Fruit fly (Drosophila melanogaster) whole organism, embryonic: Measurements from ENCODE around the gene spz3.

Experiments used
- Atf3 ChIP-seq: fragments of 200-800 bp; sonication (Bioruptor generic); optimal IDR thresholded peaks from 3 replicates; lab custom pipeline; 2016; ENCODE audit warnings: missing biosample characterization, missing genetic modification characterization
- CG11504 ChIP-seq: fragments of 200-800 bp; sonication (Bioruptor generic); optimal IDR thresholded peaks from 3 replicates; lab custom pipeline; 2019; ENCODE audit warnings: missing biosample characterization, mild to moderate bottlenecking, missing genetic modification characterization, moderate library complexity
- CG12236 ChIP-seq: fragments of 200-800 bp; sonication (Bioruptor generic); optimal IDR thresholded peaks from 2 replicates; lab custom pipeline; 2016; ENCODE audit warnings: missing biosample characterization, missing genetic modification characterization
- CG12391 ChIP-seq: fragments of 200-800 bp; sonication (Bioruptor generic); optimal IDR thresholded peaks from 3 replicates; lab custom pipeline; 2018; ENCODE audit warnings: missing biosample characterization, mild to moderate bottlenecking, missing genetic modification characterization, moderate library complexity
- CG17186 ChIP-seq: fragments of 200-800 bp; sonication (Bioruptor generic); optimal IDR thresholded peaks from 3 replicates; lab custom pipeline; 2017; ENCODE audit warnings: missing biosample characterization, missing genetic modification reagents, missing genetic modification characterization
- CG1792 ChIP-seq: fragments of 200-800 bp; sonication (Bioruptor generic); optimal IDR thresholded peaks from 2 replicates; lab custom pipeline; 2016; ENCODE audit warnings: missing biosample characterization, missing genetic modification characterization
- CG18476 ChIP-seq: fragments of 200-800 bp; sonication (Bioruptor generic); optimal IDR thresholded peaks from 2 replicates; lab custom pipeline; 2016; ENCODE audit warnings: missing biosample characterization, mild to moderate bottlenecking, missing genetic modification characterization
- CG2199 ChIP-seq: fragments of 200-800 bp; sonication (Bioruptor generic); IDR thresholded peaks from 3 replicates; pipeline ENCODE4 v1.3.6; 2022; ENCODE audit warnings: missing biosample characterization, missing genetic modification characterization
- CG2875 ChIP-seq: fragments of 200-800 bp; sonication (Bioruptor generic); optimal IDR thresholded peaks from 2 replicates; lab custom pipeline; 2017; ENCODE audit warnings: missing biosample characterization, mild to moderate bottlenecking, missing genetic modification characterization, missing genetic modification reagents
- CG32767 ChIP-seq: fragments of 200-800 bp; sonication (Bioruptor generic); IDR thresholded peaks from 2 replicates; pipeline ENCODE4 v1.3.6; 2022; ENCODE audit warnings: missing biosample characterization, missing genetic modification characterization
- CG3995 ChIP-seq: fragments of 200-800 bp; sonication (Bioruptor generic); optimal IDR thresholded peaks from 3 replicates; lab custom pipeline; 2016; ENCODE audit warnings: missing biosample characterization, missing genetic modification characterization
- CG6272 ChIP-seq: fragments of 200-800 bp; sonication (Bioruptor generic); IDR thresholded peaks from 2 replicates; pipeline ENCODE4 v1.3.6; 2022; ENCODE audit warnings: missing biosample characterization, missing genetic modification characterization
- CG6654 ChIP-seq: fragments of 200-800 bp; sonication (Bioruptor generic); optimal IDR thresholded peaks from 2 replicates; lab custom pipeline; 2017; ENCODE audit warnings: missing biosample characterization, mild to moderate bottlenecking, missing genetic modification characterization
- CG9215 ChIP-seq: fragments of 200-800 bp; sonication (Bioruptor generic); IDR thresholded peaks from 2 replicates; pipeline ENCODE4 v1.3.6; 2022; ENCODE audit warnings: missing biosample characterization, missing genetic modification characterization
- Deaf1 ChIP-seq: fragments of 200-800 bp; optimal IDR thresholded peaks from 3 replicates; lab custom pipeline; 2019; ENCODE audit warnings: missing biosample characterization, mild to moderate bottlenecking, missing genetic modification characterization, moderate library complexity
- Dip2 ChIP-seq: fragments of 200-800 bp; sonication (Bioruptor generic); IDR thresholded peaks from 2 replicates; pipeline ENCODE4 v1.3.6; 2022; ENCODE audit warnings: missing biosample characterization, missing genetic modification characterization
- Dip3 ChIP-seq: fragments of 200-800 bp; sonication (Bioruptor generic); optimal IDR thresholded peaks from 3 replicates; lab custom pipeline; 2016; ENCODE audit warnings: missing biosample characterization, missing genetic modification characterization
- Dp ChIP-seq: fragments of 200-800 bp; sonication (Bioruptor generic); optimal IDR thresholded peaks from 2 replicates; lab custom pipeline; 2018; ENCODE audit warnings: missing biosample characterization, mild to moderate bottlenecking, missing genetic modification characterization, moderate library complexity
- Ets97D ChIP-seq: fragments of 200-800 bp; sonication (Bioruptor generic); optimal IDR thresholded peaks from 3 replicates; lab custom pipeline; 2016; ENCODE audit warnings: missing biosample characterization, missing genetic modification characterization
- Fer3 ChIP-seq: fragments of 200-800 bp; sonication (Bioruptor generic); optimal IDR thresholded peaks from 2 replicates; lab custom pipeline; 2018; ENCODE audit warnings: missing biosample characterization, mild to moderate bottlenecking, missing genetic modification characterization, moderate library complexity
- HLH3B ChIP-seq: fragments of 200-800 bp; sonication (Bioruptor generic); IDR thresholded peaks from 2 replicates; pipeline ENCODE4 v1.3.6; 2022; ENCODE audit warnings: missing biosample characterization, missing genetic modification characterization
- HmgD ChIP-seq: fragments of 200-800 bp; sonication (Bioruptor generic); optimal IDR thresholded peaks from 3 replicates; lab custom pipeline; 2016; ENCODE audit warnings: missing biosample characterization, missing genetic modification characterization
- Hr39 ChIP-seq: fragments of >200 bp; optimal IDR thresholded peaks from 2 replicates; lab custom pipeline; 2017
- Jarid2 ChIP-seq: fragments of 200-800 bp; sonication (Bioruptor generic); optimal IDR thresholded peaks from 3 replicates; lab custom pipeline; 2017; ENCODE audit warnings: mild to moderate bottlenecking, missing biosample characterization, missing genetic modification reagents, missing genetic modification characterization
- Meics ChIP-seq: fragments of 200-800 bp; sonication (Bioruptor generic); optimal IDR thresholded peaks from 2 replicates; lab custom pipeline; 2017; ENCODE audit warnings: missing biosample characterization, mild to moderate bottlenecking, missing genetic modification characterization
- Nf-YA ChIP-seq: fragments of 200-800 bp; sonication (Bioruptor generic); IDR thresholded peaks from 2 replicates; pipeline ENCODE4 v1.3.6; 2022; ENCODE audit warnings: missing biosample characterization, missing genetic modification characterization
- Ptx1 ChIP-seq: fragments of 200-800 bp; sonication (Bioruptor generic); IDR thresholded peaks from 2 replicates; pipeline ENCODE4 v1.3.6; 2022; ENCODE audit warnings: missing biosample characterization, missing genetic modification characterization
- Scr ChIP-seq: fragments of 200-800 bp; sonication (Bioruptor generic); IDR thresholded peaks from 2 replicates; pipeline ENCODE4 v1.3.6; 2022; ENCODE audit warnings: missing biosample characterization, missing genetic modification characterization; ENCODE audit not compliant: partially characterized antibody
- Ssrp ChIP-seq: fragments of 200-800 bp; sonication (Bioruptor generic); optimal IDR thresholded peaks from 2 replicates; lab custom pipeline; 2018; ENCODE audit warnings: missing biosample characterization, mild to moderate bottlenecking, missing genetic modification characterization, moderate library complexity
- ac ChIP-seq: fragments of 200-800 bp; sonication (Bioruptor generic); optimal IDR thresholded peaks from 3 replicates; lab custom pipeline; 2017; ENCODE audit warnings: missing biosample characterization, mild to moderate bottlenecking, missing genetic modification characterization
- bigmax ChIP-seq: fragments of 200-800 bp; sonication (Bioruptor generic); optimal IDR thresholded peaks from 2 replicates; lab custom pipeline; 2018; ENCODE audit warnings: missing biosample characterization, mild to moderate bottlenecking, missing genetic modification characterization
- caup ChIP-seq: fragments of 200-800 bp; sonication (Bioruptor generic); optimal IDR thresholded peaks from 3 replicates; lab custom pipeline; 2017; ENCODE audit warnings: missing biosample characterization, mild to moderate bottlenecking, missing genetic modification characterization, moderate library complexity; ENCODE audit not compliant: severe bottlenecking
- chif ChIP-seq, 2 experiments: fragments of 200-800 bp; sonication (Bioruptor generic); optimal IDR thresholded peaks; 3 replicates each; lab custom pipeline; 2016; ENCODE audit warnings: missing biosample characterization in 2 of 2, missing genetic modification characterization in 2 of 2
- chn ChIP-seq: fragments of 200-800 bp; sonication (Bioruptor generic); optimal IDR thresholded peaks from 2 replicates; lab custom pipeline; 2016; ENCODE audit warnings: missing biosample characterization, missing genetic modification characterization
- ci ChIP-seq: fragments of 200-800 bp; sonication (Bioruptor generic); IDR thresholded peaks from 3 replicates; pipeline ENCODE4 v1.3.6; 2022; ENCODE audit warnings: missing biosample characterization, missing genetic modification characterization
- crc ChIP-seq: fragments of 200-800 bp; sonication (Bioruptor generic); optimal IDR thresholded peaks from 2 replicates; lab custom pipeline; 2016; ENCODE audit warnings: missing biosample characterization, missing genetic modification characterization
- dimm ChIP-seq: fragments of 200-800 bp; sonication (Bioruptor generic); IDR thresholded peaks from 2 replicates; pipeline ENCODE4 v1.3.6; 2022; ENCODE audit warnings: missing biosample characterization, missing genetic modification characterization
- dysf ChIP-seq: fragments of 200-800 bp; sonication (Bioruptor generic); IDR thresholded peaks from 3 replicates; pipeline ENCODE4 v1.3.6; 2022; ENCODE audit warnings: missing biosample characterization, missing genetic modification characterization
- eve ChIP-seq, 2 experiments: fragments of >200 bp; optimal IDR thresholded peaks; 2 replicates each; lab custom pipeline; 2017; ENCODE audit warnings: missing biosample characterization in 2 of 2, missing genetic modification characterization in 2 of 2
- gsb-n ChIP-seq: fragments of 200-800 bp; sonication (Bioruptor generic); optimal IDR thresholded peaks from 3 replicates; lab custom pipeline; 2018; ENCODE audit warnings: missing biosample characterization, mild to moderate bottlenecking, missing genetic modification characterization
- knrl ChIP-seq: fragments of 200-800 bp; sonication (Bioruptor generic); IDR thresholded peaks from 3 replicates; pipeline ENCODE4 v1.3.6; 2022; ENCODE audit warnings: missing biosample characterization, missing genetic modification characterization; ENCODE audit not compliant: partially characterized antibody
- lov ChIP-seq, 2 experiments: fragments of 200-800 bp in 1 of 2; fragments of >200 bp in 1 of 2; sonication (Bioruptor generic) in 1 of 2; IDR thresholded peaks in 1 of 2; optimal IDR thresholded peaks in 1 of 2; 2 replicates in 1 of 2; 3 replicates in 1 of 2; pipeline versions ENCODE4 v1.3.6 to Lab custom; 2017 to 2022; ENCODE audit warnings: missing biosample characterization in 1 of 2, missing genetic modification characterization in 1 of 2
- mam ChIP-seq: fragments of 200-800 bp; sonication (Bioruptor generic); optimal IDR thresholded peaks from 3 replicates; lab custom pipeline; 2016; ENCODE audit warnings: missing biosample characterization, missing genetic modification characterization
- oc ChIP-seq: fragments of 200-800 bp; sonication (Bioruptor generic); optimal IDR thresholded peaks from 2 replicates; lab custom pipeline; 2018; ENCODE audit warnings: missing biosample characterization, mild to moderate bottlenecking, missing genetic modification characterization, moderate library complexity
- row ChIP-seq: fragments of 200-800 bp; sonication (Bioruptor generic); IDR thresholded peaks from 3 replicates; pipeline ENCODE4 v1.3.6; 2022; ENCODE audit warnings: missing biosample characterization, missing genetic modification characterization
- sisA ChIP-seq: fragments of 200-800 bp; sonication (Bioruptor generic); IDR thresholded peaks from 2 replicates; pipeline ENCODE4 v1.3.6; 2022; ENCODE audit warnings: missing biosample characterization, missing genetic modification characterization
- sug ChIP-seq: fragments of 200-800 bp; optimal IDR thresholded peaks from 2 replicates; lab custom pipeline; 2019; ENCODE audit warnings: missing biosample characterization, mild to moderate bottlenecking, missing genetic modification characterization, moderate library complexity
- tap ChIP-seq: fragments of 200-800 bp; optimal IDR thresholded peaks from 3 replicates; lab custom pipeline; 2019; ENCODE audit warnings: missing biosample characterization, mild to moderate bottlenecking, missing genetic modification characterization, moderate library complexity
- tin ChIP-seq: fragments of 200-800 bp; sonication (Bioruptor generic); optimal IDR thresholded peaks from 3 replicates; lab custom pipeline; 2016; ENCODE audit warnings: missing biosample characterization, missing genetic modification characterization
- tup ChIP-seq: fragments of 200-800 bp; sonication (Bioruptor generic); optimal IDR thresholded peaks from 2 replicates; lab custom pipeline; 2016; ENCODE audit warnings: missing biosample characterization, mild to moderate bottlenecking, missing genetic modification characterization, moderate library complexity

The spz3 gene

dm6 chr2L:7925389-7925788 lies 46.0 kb upstream of the spz3 start (continued):
- TF ChIP-seq Deaf1 (tag; lab: Kevin White, UChicago): peak; percentile 74
- peak; percentile 0 for TF ChIP-seq CG3995
- peak; percentile 83 for TF ChIP-seq gsb-n
- TF ChIP-seq CG6272 (GFP tag; lab: Robert Waterston, UW): peak; percentile 86
- peak; percentile 79 for TF ChIP-seq Atf3 (GFP tag; lab: Kevin White, UChicago)
- TF ChIP-seq oc (tag; lab: Kevin White, UChicago): peak; percentile 84
- TF ChIP-seq CG6654: peak; percentile 69
- TF ChIP-seq bigmax (GFP tag; lab: Kevin White, UChicago): no peak
- peak; percentile 82 for TF ChIP-seq CG2875 (GFP tag; lab: Kevin White, UChicago)
- peak; percentile 47 for TF ChIP-seq Jarid2 (GFP tag; lab: Kevin White, UChicago)
- peak; percentile 54; the same call in 1 of the 2 replicates for TF ChIP-seq Dip2
- TF ChIP-seq tap: peak; percentile 90
- peak; percentile 30 for TF ChIP-seq HmgD (GFP tag; lab: Kevin White, UChicago)
- peak; percentile 93 for TF ChIP-seq dysf (GFP tag; lab: Robert Waterston, UW)
- TF ChIP-seq eve (GFP tag; optimal IDR thresholded peaks at IDR 0.05; lab: Kevin White, UChicago): peak in 1 of 2 experiments; percentile 94
- TF ChIP-seq lov (optimal IDR thresholded peaks at IDR 0.05; lab: Kevin White, UChicago): no peak
- TF ChIP-seq lov (GFP tag; IDR thresholded peaks at IDR 0.05; lab: Robert Waterston, UW): peak; percentile 87; the same call in 2 of the 3 replicates
- peak; percentile 88 for TF ChIP-seq Meics (GFP tag; lab: Kevin White, UChicago)
- TF ChIP-seq CG18476 (GFP tag; lab: Kevin White, UChicago): peak; percentile 79
- no peak for TF ChIP-seq Hr39
- peak; percentile 82 for TF ChIP-seq crc (GFP tag; lab: Kevin White, UChicago)
- TF ChIP-seq Scr (GFP tag; lab: Robert Waterston, UW): no peak
- peak; percentile 95 for TF ChIP-seq ci
- peak; percentile 75 for TF ChIP-seq Dip3 (GFP tag; lab: Kevin White, UChicago)
- TF ChIP-seq chn (GFP tag; lab: Kevin White, UChicago): peak; percentile 77
- TF ChIP-seq CG32767 (GFP tag; lab: Robert Waterston, UW): peak; percentile 86
- peak; percentile 81 for TF ChIP-seq Ssrp (tag; lab: Kevin White, UChicago)
- TF ChIP-seq Ptx1 (GFP tag; lab: Robert Waterston, UW): peak; percentile 92
- peak; percentile 92 for TF ChIP-seq row (GFP tag; lab: Robert Waterston, UW)
- 0 out of 3 replicates have a peak, but pooled peaks have one; percentile 39 for TF ChIP-seq CG2199
- TF ChIP-seq HLH3B (GFP tag; lab: Robert Waterston, UW): peak; percentile 95
- TF ChIP-seq ac: no peak
- TF ChIP-seq Nf-YA (GFP tag; lab: Robert Waterston, UW): peak; percentile 80
- TF ChIP-seq sug (tag; lab: Kevin White, UChicago): peak; percentile 50
- TF ChIP-seq CG17186 (GFP tag; lab: Kevin White, UChicago): peak; percentile 26
- TF ChIP-seq CG12391 (tag; lab: Kevin White, UChicago): peak; percentile 88
- TF ChIP-seq tup: peak; percentile 65
- peak; percentile 81 for TF ChIP-seq CG12236 (GFP tag; lab: Kevin White, UChicago)
- TF ChIP-seq CG1792 (GFP tag; lab: Kevin White, UChicago): peak; percentile 88
- peak; percentile 90 for TF ChIP-seq sisA (GFP tag; lab: Robert Waterston, UW)
- TF ChIP-seq Dp: no peak
- TF ChIP-seq chif (GFP tag; optimal IDR thresholded peaks at IDR 0.05; lab: Kevin White, UChicago): peak; percentile 77 to 87
- TF ChIP-seq knrl (GFP tag; lab: Robert Waterston, UW): no peak
- TF ChIP-seq CG11504: peak; percentile 93
- peak; percentile 80 for TF ChIP-seq CG9215 (GFP tag; lab: Robert Waterston, UW)
- TF ChIP-seq caup (GFP tag; lab: Kevin White, UChicago): peak; percentile 87
- peak; percentile 86 for TF ChIP-seq mam (GFP tag; lab: Kevin White, UChicago)
- peak; percentile 76 for TF ChIP-seq dimm
- TF ChIP-seq tin (GFP tag; lab: Kevin White, UChicago): peak; percentile 88
- peak; percentile 58 for TF ChIP-seq Ets97D
- TF ChIP-seq Fer3 (tag; lab: Kevin White, UChicago): peak; percentile 90
